Fruit fly (Drosophila melanogaster): ENCODE data around the gene Gyc88E.

- no peak for TF ChIP-seq EcR (GFP tag; optimal IDR thresholded peaks at IDR 0.05)
- TF ChIP-seq usp (GFP tag; optimal IDR thresholded peaks at IDR 0.05) = no peak
- no peak for TF ChIP-seq psq (optimal IDR thresholded peaks at IDR 0.05)
- no peak for TF ChIP-seq pan (optimal IDR thresholded peaks at IDR 0.05)
These were observed 55.0 kb downstream of the Gyc88E start for dm6 chr3R:15205223-15205622.
